Fruit fly (Drosophila melanogaster): ENCODE results near the gene CG2991.

CG2991 gene

DNA sequence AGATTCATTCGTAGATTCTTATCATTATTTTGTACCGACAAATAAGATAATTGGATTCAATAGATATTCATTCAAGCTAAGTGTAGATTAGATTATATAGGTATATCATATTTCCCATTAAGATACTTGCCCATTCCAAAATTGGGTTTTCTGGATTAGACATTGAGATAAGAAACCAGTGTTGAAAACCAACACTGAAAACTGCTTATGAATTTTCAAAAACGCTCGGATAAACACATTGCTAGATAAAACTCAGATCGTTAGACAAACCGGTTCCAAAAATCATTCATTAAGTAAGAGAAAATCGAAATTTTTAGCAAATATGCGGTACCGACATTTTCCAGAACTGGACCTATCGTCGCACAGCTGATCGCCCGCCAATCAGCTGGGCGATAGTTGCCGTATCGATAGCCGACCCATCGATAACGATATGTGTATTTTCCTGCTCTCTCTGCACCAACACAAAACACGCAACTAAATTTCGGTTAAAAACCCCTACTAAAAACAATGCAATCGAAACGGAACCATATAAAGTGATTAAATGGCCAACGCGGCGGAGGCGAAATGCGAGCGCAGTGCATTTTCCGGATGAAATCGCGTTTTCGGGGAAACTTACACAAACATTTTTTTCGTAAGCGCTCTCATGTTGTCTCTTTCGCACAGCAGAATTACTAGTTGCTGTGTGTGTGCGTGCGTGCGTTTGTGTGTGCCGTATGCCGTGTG is 28.7 kb downstream of the CG2991 start, which contains the start of the genes NTPase and lilli (continued):
- TF ChIP-seq Mad (GFP tag; optimal IDR thresholded peaks at IDR 0.05) (peak; percentile 16), Ssrp (tag; optimal IDR thresholded peaks at IDR 0.05) (peak; percentile 26), sens (GFP tag) (peak; percentile 94), Nf-YB (GFP tag; optimal IDR thresholded peaks at IDR 0.05) (no peak), NFAT (GFP tag; IDR thresholded peaks at IDR 0.05) (peak; percentile 12; the same call in 1 of the 2 replicates), Bgb (GFP tag; IDR thresholded peaks at IDR 0.05; ENCODE audit: partially characterized antibody) (peak; percentile 94), CG3281 (GFP tag; optimal IDR thresholded peaks at IDR 0.05) (no peak), so (GFP tag; IDR thresholded peaks at IDR 0.05) (0 out of 3 replicates have a peak, but pooled peaks have one; percentile 40), CG10565 (GFP tag; optimal IDR thresholded peaks at IDR 0.05) (peak; percentile 5), CG15514 (GFP tag; optimal IDR thresholded peaks at IDR 0.05) (no peak), dm (GFP tag; optimal IDR thresholded peaks at IDR 0.05) (peak; percentile 48), ssp (GFP tag; IDR thresholded peaks at IDR 0.05) (peak; percentile 56), CG7786 (GFP tag; optimal IDR thresholded peaks at IDR 0.05) (peak; percentile 74), CG30403 (GFP tag; optimal IDR thresholded peaks at IDR 0.05) (peak; percentile 76), CG8359 (GFP tag; optimal IDR thresholded peaks at IDR 0.05; ENCODE audit: borderline replicate concordance) (no peak), jing (GFP tag; optimal IDR thresholded peaks at IDR 0.05) (no peak), fd3F (GFP tag; optimal IDR thresholded peaks at IDR 0.05) (no peak), Pdp1 (GFP tag; optimal IDR thresholded peaks at IDR 0.05) (peak; percentile 84), HHEX (GFP tag; optimal IDR thresholded peaks at IDR 0.05) (peak; percentile 40), org-1 (GFP tag; optimal IDR thresholded peaks at IDR 0.05) (no peak), gsb-n (tag; optimal IDR thresholded peaks at IDR 0.05) (peak; percentile 6), CG10274 (GFP tag; optimal IDR thresholded peaks at IDR 0.05) (no peak), kah (GFP tag; optimal IDR thresholded peaks at IDR 0.05) (no peak), Hr3 (GFP tag; optimal IDR thresholded peaks at IDR 0.05) (peak; percentile 27), CG13775 (GFP tag; optimal IDR thresholded peaks at IDR 0.05) (peak; percentile 71), CG32532 (GFP tag; IDR thresholded peaks at IDR 0.05) (peak; percentile 9; the same call in 1 of the 2 replicates), Mes4 (GFP tag; optimal IDR thresholded peaks at IDR 0.05) (peak; percentile 25), Dp (GFP tag; optimal IDR thresholded peaks at IDR 0.05) (peak; percentile 11), pb (GFP tag; optimal IDR thresholded peaks at IDR 0.05) (peak; percentile 64), CG2202 (tag; optimal IDR thresholded peaks at IDR 0.05) (no peak), HLH54F (GFP tag; optimal IDR thresholded peaks at IDR 0.05) (peak; percentile 74), CG9215 (GFP tag; IDR thresholded peaks at IDR 0.05) (no peak), CG17385 (GFP tag; optimal IDR thresholded peaks at IDR 0.05) (no peak), Ets65A (GFP tag) (peak; percentile 92), CG11695 (GFP tag; IDR thresholded peaks at IDR 0.05) (peak; percentile 38; the same call in 1 of the 3 replicates), CG32767 (GFP tag; IDR thresholded peaks at IDR 0.05) (peak; percentile 28; the same call in 1 of the 2 replicates), jumu (GFP tag; optimal IDR thresholded peaks at IDR 0.05) (peak; percentile 70), CG8765 (GFP tag; IDR thresholded peaks at IDR 0.05) (no peak), Nf-YA (GFP tag; IDR thresholded peaks at IDR 0.05) (no peak), CG31365 (tag; optimal IDR thresholded peaks at IDR 0.05) (no peak), CG9817 (tag; optimal IDR thresholded peaks at IDR 0.05) (no peak), kni (GFP tag; optimal IDR thresholded peaks at IDR 0.05) (no peak), Nf-YC (tag; optimal IDR thresholded peaks at IDR 0.05) (no peak), CG7271 (tag; optimal IDR thresholded peaks at IDR 0.05) (peak; percentile 36), Sry-δ (GFP tag; optimal IDR thresholded peaks at IDR 0.05) (peak; percentile 84), CG12219 (GFP tag; optimal IDR thresholded peaks at IDR 0.05) (no peak), Neu2 (GFP tag; optimal IDR thresholded peaks at IDR 0.05; ENCODE audit: borderline replicate concordance) (no peak), seq (GFP tag; IDR thresholded peaks at IDR 0.05) (peak; percentile 34; the same call in 1 of the 2 replicates), Fer2 (tag; optimal IDR thresholded peaks at IDR 0.05) (no peak)

All from whole organism, embryonic.